Worm (Caenorhabditis elegans): ENCODE results near the gene ddx-23.

- no peak for TF ChIP-seq W03F9.2 (tag; optimal IDR thresholded peaks at IDR 0.05)
- no peak for TF ChIP-seq dao-5 (tag; optimal IDR thresholded peaks at IDR 0.05)
- no peak for TF ChIP-seq him-1 (tag; optimal IDR thresholded peaks at IDR 0.05)
Measured at ce11 chrIII:5882284-5882683, 29.2 kb upstream of the ddx-23 start.
